Fruit fly (Drosophila melanogaster) whole organism: ENCODE results near the gene CG46042.

Source experiments
- CG8478 ChIP-seq: fragments of >200 bp; optimal IDR thresholded peaks from 2 replicates; lab custom pipeline; 2018; ENCODE audit warnings: inconsistent platforms
- Dll ChIP-seq: fragments of >200 bp; optimal IDR thresholded peaks from 2 replicates; lab custom pipeline; 2017
- EcR ChIP-seq, 2 experiments: fragments of >200 bp; optimal IDR thresholded peaks; 2 replicates each; lab custom pipeline; 2017; ENCODE audit warnings: missing biosample characterization in 2 of 2, missing genetic modification characterization in 2 of 2, missing genetic modification reagents in 2 of 2
- pan ChIP-seq: fragments of >200 bp; optimal IDR thresholded peaks from 2 replicates; lab custom pipeline; 2017
- psq ChIP-seq: fragments of >200 bp; optimal IDR thresholded peaks from 2 replicates; lab custom pipeline; 2017
- usp ChIP-seq: fragments of >200 bp; optimal IDR thresholded peaks from 2 replicates; lab custom pipeline; 2017; ENCODE audit warnings: missing biosample characterization, missing genetic modification characterization, mixed read lengths

The CG46042 gene

dm6 chr3R:19942312-19942711, at the start of gene CG46042:
Gene CG46042 (minus strand): TSS chr3R:19942412.
- no peak for TF ChIP-seq Dll (lab: Kevin White, UChicago)
- TF ChIP-seq CG8478 (lab: Kevin White, UChicago): no peak
- TF ChIP-seq EcR (GFP tag; optimal IDR thresholded peaks at IDR 0.05; lab: Kevin White, UChicago): no peak
- no peak for TF ChIP-seq psq (lab: Kevin White, UChicago)
- no peak for TF ChIP-seq usp (GFP tag; lab: Kevin White, UChicago)
- TF ChIP-seq pan (lab: Kevin White, UChicago): no peak

- no peak for TF ChIP-seq psq (lab: Kevin White, UChicago)
- no peak for TF ChIP-seq pan (lab: Kevin White, UChicago)
Observed at dm6 chr3R:19985376-19985775, 43.2 kb upstream of the CG46042 start.

dm6 chr3R:19972598-19972997, 30.4 kb upstream of the CG46042 start, which contains the start of gene CG31213:
Gene CG31213 (plus strand): TSS chr3R:19972898.
- TF ChIP-seq pan (lab: Kevin White, UChicago): no peak
- no peak for TF ChIP-seq psq (lab: Kevin White, UChicago)
- TF ChIP-seq Dll (lab: Kevin White, UChicago): no peak
- no peak for TF ChIP-seq CG8478 (lab: Kevin White, UChicago)
- no peak for TF ChIP-seq EcR (GFP tag; optimal IDR thresholded peaks at IDR 0.05; lab: Kevin White, UChicago)
- no peak for TF ChIP-seq usp (GFP tag; lab: Kevin White, UChicago)

- TF ChIP-seq usp (GFP tag; lab: Kevin White, UChicago): no peak
- no peak for TF ChIP-seq EcR (GFP tag; optimal IDR thresholded peaks at IDR 0.05; lab: Kevin White, UChicago)
- no peak for TF ChIP-seq psq (lab: Kevin White, UChicago)
- TF ChIP-seq pan (lab: Kevin White, UChicago): no peak
- no peak for TF ChIP-seq Dll (lab: Kevin White, UChicago)
Observed at dm6 chr3R:19968695-19969094, 26.5 kb upstream of the CG46042 start.

dm6 chr3R:19948143-19948542, 5.9 kb upstream of the CG46042 start, which contains the start of gene CG4783:
Gene CG4783 (plus strand): TSS chr3R:19948443.
- TF ChIP-seq psq (lab: Kevin White, UChicago): no peak
- no peak for TF ChIP-seq CG8478 (lab: Kevin White, UChicago)
- no peak for TF ChIP-seq usp (GFP tag; lab: Kevin White, UChicago)
- no peak for TF ChIP-seq Dll (lab: Kevin White, UChicago)
- TF ChIP-seq pan (lab: Kevin White, UChicago): no peak
- no peak for TF ChIP-seq EcR (GFP tag; optimal IDR thresholded peaks at IDR 0.05; lab: Kevin White, UChicago)

- TF ChIP-seq psq (lab: Kevin White, UChicago): no peak
- TF ChIP-seq Dll (lab: Kevin White, UChicago): no peak
- TF ChIP-seq usp (GFP tag; lab: Kevin White, UChicago): no peak
- TF ChIP-seq CG8478 (lab: Kevin White, UChicago): no peak
- TF ChIP-seq EcR (GFP tag; optimal IDR thresholded peaks at IDR 0.05; lab: Kevin White, UChicago): no peak
- no peak for TF ChIP-seq pan (lab: Kevin White, UChicago)
Observed at dm6 chr3R:19938941-19939587, 3.1 kb downstream of the CG46042 start.

- TF ChIP-seq EcR (GFP tag; optimal IDR thresholded peaks at IDR 0.05; lab: Kevin White, UChicago) (no peak), CG8478 (lab: Kevin White, UChicago) (no peak), pan (lab: Kevin White, UChicago) (no peak), usp (GFP tag; lab: Kevin White, UChicago) (no peak), psq (lab: Kevin White, UChicago) (no peak), Dll (lab: Kevin White, UChicago) (no peak)
Observed at dm6 chr3R:19935777-19936125, 6.5 kb downstream of the CG46042 start.

dm6 chr3R:19934840-19935776, 7.1 kb downstream of the CG46042 start, which contains the start of gene mira:
Gene mira (minus strand): TSS chr3R:19935120.
- TF ChIP-seq EcR (GFP tag; optimal IDR thresholded peaks at IDR 0.05; lab: Kevin White, UChicago) (no peak), psq (lab: Kevin White, UChicago) (no peak), pan (lab: Kevin White, UChicago) (no peak), CG8478 (lab: Kevin White, UChicago) (no peak), Dll (lab: Kevin White, UChicago) (no peak), usp (GFP tag; lab: Kevin White, UChicago) (no peak)

- TF ChIP-seq EcR (GFP tag; optimal IDR thresholded peaks at IDR 0.05; lab: Kevin White, UChicago) (no peak), CG8478 (lab: Kevin White, UChicago) (no peak), pan (lab: Kevin White, UChicago) (no peak), usp (GFP tag; lab: Kevin White, UChicago) (no peak), Dll (lab: Kevin White, UChicago) (no peak), psq (lab: Kevin White, UChicago) (no peak)
Observed at dm6 chr3R:19932169-19932568, 10.0 kb downstream of the CG46042 start.

- TF ChIP-seq EcR (GFP tag; optimal IDR thresholded peaks at IDR 0.05; lab: Kevin White, UChicago) (no peak), Dll (lab: Kevin White, UChicago) (no peak), usp (GFP tag; lab: Kevin White, UChicago) (no peak), psq (lab: Kevin White, UChicago) (no peak), pan (lab: Kevin White, UChicago) (no peak)
Observed at dm6 chr3R:19930913-19931706, 11.1 kb downstream of the CG46042 start.
